Worm (Caenorhabditis elegans) whole organism, L2 larva: ENCODE results near the gene Y46G5A.23.

Experiments used
- aly-2 ChIP-seq: fragments of 150-350 bp; optimal IDR thresholded peaks from 2 replicates; lab custom pipeline; 2014; ENCODE audit warnings: missing biosample characterization, missing genetic modification characterization
- lin-13 ChIP-seq: fragments of 150-350 bp; optimal IDR thresholded peaks from 2 replicates; lab custom pipeline; 2014; ENCODE audit warnings: missing biosample characterization, missing genetic modification reagents, missing genetic modification characterization
- zag-1 ChIP-seq: fragments of 150-350 bp; optimal IDR thresholded peaks from 2 replicates; lab custom pipeline; 2014; ENCODE audit warnings: missing biosample characterization, missing genetic modification characterization

- TF ChIP-seq lin-13, result no peak
- no peak for TF ChIP-seq aly-2 (tag; lab: Kevin White, UChicago)
- no peak for TF ChIP-seq zag-1 (tag; lab: Kevin White, UChicago)
Observed at ce11 chrII:12809725-12810124, 19.0 kb downstream of the Y46G5A.23 start.
